Fruit fly (Drosophila melanogaster) whole organism, prepupa: Measurements from ENCODE around the gene CG33325.

Experiments
- CG10631 ChIP-seq: fragments of 200-800 bp; sonication (Bioruptor generic); optimal IDR thresholded peaks from 2 replicates; lab custom pipeline; 2016; ENCODE audit warnings: missing biosample characterization, missing genetic modification characterization
- CG10669 ChIP-seq: fragments of 200-800 bp; sonication (Bioruptor generic); optimal IDR thresholded peaks from 3 replicates; lab custom pipeline; 2018; ENCODE audit warnings: missing biosample characterization, mild to moderate bottlenecking, missing genetic modification characterization, moderate library complexity
- CG11294 ChIP-seq: fragments of 200-800 bp; sonication (Bioruptor generic); IDR thresholded peaks from 2 replicates; pipeline ENCODE4 v1.3.6; 2022; ENCODE audit warnings: missing biosample characterization, missing genetic modification characterization
- CG11902 ChIP-seq: fragments of 200-800 bp; sonication (Bioruptor generic); optimal IDR thresholded peaks from 3 replicates; lab custom pipeline; 2016; ENCODE audit warnings: missing biosample characterization, missing genetic modification characterization
- CG1621 ChIP-seq: fragments of 200-800 bp; sonication (Bioruptor generic); optimal IDR thresholded peaks from 3 replicates; lab custom pipeline; 2018; ENCODE audit warnings: missing biosample characterization, mild to moderate bottlenecking, missing genetic modification characterization
- CG31627 ChIP-seq: fragments of 200-800 bp; sonication (Bioruptor generic); optimal IDR thresholded peaks from 3 replicates; lab custom pipeline; 2016; ENCODE audit warnings: missing biosample characterization, missing genetic modification characterization
- CG32006 ChIP-seq: fragments of 200-800 bp; sonication (Bioruptor generic); optimal IDR thresholded peaks from 3 replicates; lab custom pipeline; 2017; ENCODE audit warnings: missing biosample characterization, mild to moderate bottlenecking, missing genetic modification characterization
- CG34406 ChIP-seq: fragments of 200-800 bp; sonication (Bioruptor generic); optimal IDR thresholded peaks from 3 replicates; lab custom pipeline; 2016; ENCODE audit warnings: missing biosample characterization, missing genetic modification characterization
- CG4318 ChIP-seq: fragments of 200-800 bp; sonication (Bioruptor generic); optimal IDR thresholded peaks from 3 replicates; lab custom pipeline; 2017; ENCODE audit warnings: missing biosample characterization, mild to moderate bottlenecking, missing genetic modification characterization
- CG6163 ChIP-seq: fragments of 200-800 bp; sonication (Bioruptor generic); IDR thresholded peaks from 3 replicates; pipeline ENCODE4 v1.3.6; 2022; ENCODE audit warnings: missing biosample characterization, missing genetic modification characterization
- CG6276 ChIP-seq: fragments of 200-800 bp; sonication (Bioruptor generic); optimal IDR thresholded peaks from 2 replicates; lab custom pipeline; 2017; ENCODE audit warnings: missing biosample characterization, mild to moderate bottlenecking, missing genetic modification characterization
- CG6792 ChIP-seq: fragments of 200-800 bp; sonication (Bioruptor generic); optimal IDR thresholded peaks from 3 replicates; lab custom pipeline; 2016; ENCODE audit warnings: missing biosample characterization, missing genetic modification characterization
- CG6808 ChIP-seq: fragments of 200-800 bp; sonication (Bioruptor generic); optimal IDR thresholded peaks from 3 replicates; lab custom pipeline; 2017; ENCODE audit warnings: missing biosample characterization, missing genetic modification characterization, mild to moderate bottlenecking, moderate library complexity, missing genetic modification reagents
- CG6854 ChIP-seq: fragments of 200-800 bp; sonication (Bioruptor generic); optimal IDR thresholded peaks from 2 replicates; lab custom pipeline; 2017; ENCODE audit warnings: missing biosample characterization, mild to moderate bottlenecking, missing genetic modification characterization
- CG7368 ChIP-seq: fragments of 200-800 bp; sonication (Bioruptor generic); optimal IDR thresholded peaks from 3 replicates; lab custom pipeline; 2016; ENCODE audit warnings: missing biosample characterization, missing genetic modification characterization
- CG8119 ChIP-seq: fragments of 200-800 bp; sonication (Bioruptor generic); IDR thresholded peaks from 3 replicates; pipeline ENCODE4 v1.3.6; 2022; ENCODE audit warnings: missing biosample characterization, missing genetic modification characterization
- CG8319 ChIP-seq: fragments of 200-800 bp; sonication (Bioruptor generic); optimal IDR thresholded peaks from 3 replicates; lab custom pipeline; 2016; ENCODE audit warnings: missing biosample characterization, missing genetic modification characterization
- CG8632 ChIP-seq: fragments of 200-800 bp; sonication (Bioruptor generic); optimal IDR thresholded peaks from 3 replicates; lab custom pipeline; 2016; ENCODE audit warnings: missing biosample characterization, missing genetic modification characterization
- CG9139 ChIP-seq: fragments of 200-800 bp; sonication (Bioruptor generic); optimal IDR thresholded peaks from 3 replicates; lab custom pipeline; 2017; ENCODE audit warnings: missing biosample characterization, mild to moderate bottlenecking, missing genetic modification characterization
- Eip75B ChIP-seq: fragments of 200-800 bp; sonication (Bioruptor generic); optimal IDR thresholded peaks from 3 replicates; lab custom pipeline; 2016; ENCODE audit warnings: missing biosample characterization, missing genetic modification characterization
- Eip93F ChIP-seq: fragments of 200-800 bp; sonication (Bioruptor generic); optimal IDR thresholded peaks from 2 replicates; lab custom pipeline; 2016; ENCODE audit warnings: missing biosample characterization, mild to moderate bottlenecking, missing genetic modification characterization
- Ets21C ChIP-seq: fragments of 200-800 bp; sonication (Bioruptor generic); optimal IDR thresholded peaks from 3 replicates; lab custom pipeline; 2016; ENCODE audit warnings: missing biosample characterization, missing genetic modification characterization
- Ets96B ChIP-seq: fragments of 200-800 bp; optimal IDR thresholded peaks from 2 replicates; lab custom pipeline; 2019; ENCODE audit warnings: missing biosample characterization, mild to moderate bottlenecking, missing genetic modification characterization, moderate library complexity
- Gug ChIP-seq: fragments of 200-800 bp; sonication (Bioruptor generic); IDR thresholded peaks from 2 replicates; pipeline ENCODE4 v1.3.6; 2022; ENCODE audit warnings: missing biosample characterization, missing genetic modification characterization
- Hr38 ChIP-seq: sonication (Bioruptor generic); optimal IDR thresholded peaks from 2 replicates; lab custom pipeline; 2016; ENCODE audit warnings: missing biosample characterization, missing genetic modification characterization
- Hr39 ChIP-seq: fragments of 200-800 bp; sonication (Bioruptor generic); optimal IDR thresholded peaks from 2 replicates; lab custom pipeline; 2016; ENCODE audit warnings: missing biosample characterization, missing genetic modification characterization
- Hr4 ChIP-seq: fragments of 200-800 bp; sonication (Bioruptor generic); optimal IDR thresholded peaks from 3 replicates; lab custom pipeline; 2016; ENCODE audit warnings: missing biosample characterization, missing genetic modification characterization
- Lpt ChIP-seq: fragments of 200-800 bp; sonication (Bioruptor generic); optimal IDR thresholded peaks from 3 replicates; lab custom pipeline; 2016; ENCODE audit warnings: missing biosample characterization, missing genetic modification characterization
- Met ChIP-seq: fragments of 200-800 bp; sonication (Bioruptor generic); optimal IDR thresholded peaks from 3 replicates; lab custom pipeline; 2016; ENCODE audit warnings: missing biosample characterization, missing genetic modification characterization
- OdsH ChIP-seq: fragments of 200-800 bp; sonication (Bioruptor generic); optimal IDR thresholded peaks from 3 replicates; lab custom pipeline; 2016; ENCODE audit warnings: missing biosample characterization, missing genetic modification characterization
- Smox ChIP-seq: fragments of 200-800 bp; sonication (Bioruptor generic); optimal IDR thresholded peaks from 3 replicates; lab custom pipeline; 2016; ENCODE audit warnings: missing biosample characterization, missing genetic modification characterization
- Sox102F ChIP-seq: fragments of 200-800 bp; sonication (Bioruptor generic); optimal IDR thresholded peaks from 2 replicates; lab custom pipeline; 2016; ENCODE audit warnings: missing biosample characterization, mild to moderate bottlenecking, missing genetic modification characterization
- Sox14 ChIP-seq: fragments of 200-800 bp; sonication (Bioruptor generic); optimal IDR thresholded peaks from 3 replicates; lab custom pipeline; 2016; ENCODE audit warnings: missing biosample characterization, missing genetic modification characterization
- Sox15 ChIP-seq: fragments of 200-800 bp; sonication (Bioruptor generic); optimal IDR thresholded peaks from 3 replicates; lab custom pipeline; 2016; ENCODE audit warnings: missing biosample characterization, missing genetic modification characterization
- cyc ChIP-seq: fragments of 200-800 bp; sonication (Bioruptor generic); optimal IDR thresholded peaks from 3 replicates; lab custom pipeline; 2016; ENCODE audit warnings: missing biosample characterization, missing genetic modification characterization
- dac ChIP-seq: fragments of 200-800 bp; sonication (Bioruptor generic); optimal IDR thresholded peaks from 2 replicates; lab custom pipeline; 2017; ENCODE audit warnings: missing biosample characterization, mild to moderate bottlenecking, missing genetic modification characterization
- dsx ChIP-seq: fragments of 200-800 bp; optimal IDR thresholded peaks from 3 replicates; lab custom pipeline; 2019; ENCODE audit warnings: missing biosample characterization, mild to moderate bottlenecking, missing genetic modification characterization, moderate library complexity; ENCODE audit not compliant: poor library complexity, severe bottlenecking
- esn ChIP-seq: fragments of 200-800 bp; sonication (Bioruptor generic); optimal IDR thresholded peaks from 2 replicates; lab custom pipeline; 2016; ENCODE audit warnings: missing biosample characterization, mild to moderate bottlenecking, missing genetic modification characterization, moderate library complexity
- fd59A ChIP-seq: fragments of 200-800 bp; sonication (Bioruptor generic); optimal IDR thresholded peaks from 2 replicates; lab custom pipeline; 2017; ENCODE audit warnings: missing biosample characterization, mild to moderate bottlenecking, missing genetic modification characterization, missing genetic modification reagents
- fd85E ChIP-seq: fragments of 200-800 bp; sonication (Bioruptor generic); optimal IDR thresholded peaks from 3 replicates; lab custom pipeline; 2016; ENCODE audit warnings: missing biosample characterization, missing genetic modification characterization
- fkh ChIP-seq: fragments of 200-800 bp; sonication (Bioruptor generic); optimal IDR thresholded peaks from 3 replicates; lab custom pipeline; 2017; ENCODE audit warnings: missing biosample characterization, mild to moderate bottlenecking, missing genetic modification characterization, moderate library complexity
- lz ChIP-seq: fragments of 200-800 bp; sonication (Bioruptor generic); optimal IDR thresholded peaks from 3 replicates; lab custom pipeline; 2016; ENCODE audit warnings: missing biosample characterization, missing genetic modification characterization
- net ChIP-seq: fragments of 200-800 bp; sonication (Bioruptor generic); optimal IDR thresholded peaks from 3 replicates; lab custom pipeline; 2016; ENCODE audit warnings: missing biosample characterization, missing genetic modification characterization
- pdm3 ChIP-seq: fragments of 200-800 bp; sonication (Bioruptor generic); optimal IDR thresholded peaks from 3 replicates; lab custom pipeline; 2016; ENCODE audit warnings: missing biosample characterization, missing genetic modification characterization
- salr ChIP-seq, 2 experiments: fragments of 200-800 bp; sonication (Bioruptor generic); optimal IDR thresholded peaks; 3 replicates each; lab custom pipeline; 2016 to 2018; ENCODE audit warnings: missing biosample characterization in 2 of 2, missing genetic modification characterization in 2 of 2, mild to moderate bottlenecking in 1 of 2
- ss ChIP-seq, 2 experiments: fragments of 200-800 bp; sonication (Bioruptor generic); optimal IDR thresholded peaks; 2 replicates in 1 of 2; 3 replicates in 1 of 2; lab custom pipeline; 2017 to 2018; ENCODE audit warnings: mild to moderate bottlenecking in 2 of 2, missing biosample characterization in 2 of 2, missing genetic modification characterization in 2 of 2, moderate library complexity in 1 of 2
- svp ChIP-seq: fragments of 200-800 bp; sonication (Bioruptor generic); peaks from one replicate; lab custom pipeline; 2016; ENCODE audit warnings: missing biosample characterization, missing genetic modification characterization
- topi ChIP-seq: fragments of 200-800 bp; sonication (Bioruptor generic); optimal IDR thresholded peaks from 3 replicates; lab custom pipeline; 2016; ENCODE audit warnings: missing biosample characterization, missing genetic modification characterization

The CG33325 gene

DNA sequence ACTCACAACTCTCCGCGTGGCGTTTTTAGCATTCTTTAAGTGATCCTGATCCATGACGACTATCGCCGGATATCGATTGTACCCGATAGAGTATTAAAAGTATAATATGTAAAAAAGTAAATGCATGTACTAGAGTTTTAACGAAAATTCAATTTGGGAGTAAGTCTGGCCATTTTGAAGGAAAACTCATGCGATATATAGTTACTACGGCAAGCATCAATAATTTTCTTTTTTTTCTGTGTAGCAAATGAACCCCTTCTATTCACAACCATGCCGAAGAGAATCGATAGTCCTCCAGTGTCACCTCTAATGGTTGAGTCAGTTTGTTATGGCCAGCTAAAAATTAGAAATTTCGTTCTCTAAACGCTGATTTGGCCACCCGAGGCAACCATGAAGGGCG is 27.1 kb downstream of the CG33325 start, which contains the start of the genes Sys1 and Dhod (continued):
- TF ChIP-seq Eip93F (GFP tag; lab: Kevin White, UChicago) = no peak
- TF ChIP-seq esn (GFP tag; lab: Kevin White, UChicago) = peak; percentile 85
- peak; percentile 67 for TF ChIP-seq Gug (GFP tag; lab: Robert Waterston, UW)
- peak; percentile 32 for TF ChIP-seq CG4318
- peak; percentile 64 for TF ChIP-seq CG11902 (GFP tag; lab: Kevin White, UChicago)
- peak; percentile 70 for TF ChIP-seq CG32006 (GFP tag; lab: Kevin White, UChicago)
- peak; percentile 53; the same call in 1 of the 3 replicates for TF ChIP-seq CG8119 (GFP tag; lab: Robert Waterston, UW)
- TF ChIP-seq Ets96B = peak; percentile 54
- TF ChIP-seq Ets21C (GFP tag; lab: Kevin White, UChicago) = peak; percentile 79
- peak; percentile 65 for TF ChIP-seq CG6792 (GFP tag; lab: Kevin White, UChicago)
- peak; percentile 77 for TF ChIP-seq Hr38 (GFP tag; lab: Kevin White, UChicago)
- TF ChIP-seq Eip75B = peak; percentile 75
- TF ChIP-seq Lpt (GFP tag; lab: Kevin White, UChicago) = peak; percentile 44
- TF ChIP-seq CG34406 (GFP tag; lab: Kevin White, UChicago) = peak; percentile 63

dm6 chr3R:8650741-8651140 is 29.1 kb downstream of the CG33325 start, which contains the start of the genes Mkk4 and SLIRP2:
Gene Mkk4 (minus strand): TSS chr3R:8650796.
Gene SLIRP2 (plus strand): TSS chr3R:8651084.
- peak; percentile 99 for TF ChIP-seq lz (GFP tag; lab: Kevin White, UChicago)
- peak; percentile 97 for TF ChIP-seq dac
- TF ChIP-seq Sox102F (GFP tag; lab: Kevin White, UChicago) = peak; percentile 99
- peak; percentile 94 for TF ChIP-seq fd85E (GFP tag; lab: Kevin White, UChicago)
- peak; percentile 99 for TF ChIP-seq Sox15 (GFP tag; lab: Kevin White, UChicago)
- peak; percentile 99 for TF ChIP-seq CG34406 (GFP tag; lab: Kevin White, UChicago)
- peak; percentile 98 for TF ChIP-seq Ets96B
- peak; percentile 97 to 98 for TF ChIP-seq salr (GFP tag; optimal IDR thresholded peaks at IDR 0.05; lab: Kevin White, UChicago)
- peak; percentile 97 for TF ChIP-seq CG8319 (GFP tag; lab: Kevin White, UChicago)
- TF ChIP-seq CG6792 (GFP tag; lab: Kevin White, UChicago) = peak; percentile 99
- TF ChIP-seq OdsH (GFP tag; lab: Kevin White, UChicago) = peak; percentile 99
- peak; percentile 99 for TF ChIP-seq fd59A (GFP tag; lab: Kevin White, UChicago)
- TF ChIP-seq Hr39 (GFP tag; lab: Kevin White, UChicago) = peak; percentile 99
- peak; percentile 99 for TF ChIP-seq CG10669 (GFP tag; lab: Kevin White, UChicago)
- TF ChIP-seq CG7368 (GFP tag; lab: Kevin White, UChicago) = peak; percentile 98
- peak; percentile 93 for TF ChIP-seq fkh (GFP tag; lab: Kevin White, UChicago)
- TF ChIP-seq dsx (GFP tag; lab: Kevin White, UChicago) = peak; percentile 98
- peak; percentile 97 for TF ChIP-seq CG6808 (GFP tag; lab: Kevin White, UChicago)
- TF ChIP-seq esn (GFP tag; lab: Kevin White, UChicago) = peak; percentile 99
- peak; percentile 96 for TF ChIP-seq CG9139 (GFP tag; lab: Kevin White, UChicago)
- peak; percentile 94 for TF ChIP-seq CG6854 (GFP tag; lab: Kevin White, UChicago)
- TF ChIP-seq CG1621 (tag; lab: Kevin White, UChicago) = peak; percentile 98
- TF ChIP-seq CG4318 = peak; percentile 98
- TF ChIP-seq svp (GFP tag; lab: Kevin White, UChicago) = peak; percentile 100
- TF ChIP-seq CG6276 (GFP tag; lab: Kevin White, UChicago) = peak; percentile 98
- TF ChIP-seq CG10631 (GFP tag; lab: Kevin White, UChicago) = peak; percentile 99
- TF ChIP-seq Eip93F (GFP tag; lab: Kevin White, UChicago) = peak; percentile 96
- peak; percentile 98 for TF ChIP-seq CG8632
- peak; percentile 99 for TF ChIP-seq Eip75B
- TF ChIP-seq Sox14 (GFP tag; lab: Kevin White, UChicago) = peak; percentile 99
- TF ChIP-seq Smox (GFP tag; lab: Kevin White, UChicago) = peak; percentile 99
- peak; percentile 98 for TF ChIP-seq Lpt (GFP tag; lab: Kevin White, UChicago)
- peak; percentile 99 for TF ChIP-seq CG8119 (GFP tag; lab: Robert Waterston, UW)
- TF ChIP-seq pdm3 (GFP tag; lab: Kevin White, UChicago) = peak; percentile 99
- TF ChIP-seq cyc = peak; percentile 99
- peak; percentile 99 for TF ChIP-seq CG31627
- TF ChIP-seq Hr4 (GFP tag; lab: Kevin White, UChicago) = peak; percentile 99
- peak; percentile 99 for TF ChIP-seq Met (GFP tag; lab: Kevin White, UChicago)
- TF ChIP-seq Gug (GFP tag; lab: Robert Waterston, UW) = peak; percentile 99
- TF ChIP-seq topi = peak; percentile 99
- TF ChIP-seq CG6163 (GFP tag; lab: Robert Waterston, UW) = peak; percentile 99
- TF ChIP-seq net = peak; percentile 99
- TF ChIP-seq CG11294 = peak; percentile 98
- TF ChIP-seq ss (GFP tag; optimal IDR thresholded peaks at IDR 0.05; lab: Kevin White, UChicago) = peak; percentile 96 to 97
